Worm (Caenorhabditis elegans): ENCODE measurements around the gene Y67A10A.11.
"Not testable (repeated sequence)": the region's sequence is repeated elsewhere in the genome, so short reads cannot be mapped to it uniquely, and the experiment has no call there.

Y67A10A.11 gene

DNA sequence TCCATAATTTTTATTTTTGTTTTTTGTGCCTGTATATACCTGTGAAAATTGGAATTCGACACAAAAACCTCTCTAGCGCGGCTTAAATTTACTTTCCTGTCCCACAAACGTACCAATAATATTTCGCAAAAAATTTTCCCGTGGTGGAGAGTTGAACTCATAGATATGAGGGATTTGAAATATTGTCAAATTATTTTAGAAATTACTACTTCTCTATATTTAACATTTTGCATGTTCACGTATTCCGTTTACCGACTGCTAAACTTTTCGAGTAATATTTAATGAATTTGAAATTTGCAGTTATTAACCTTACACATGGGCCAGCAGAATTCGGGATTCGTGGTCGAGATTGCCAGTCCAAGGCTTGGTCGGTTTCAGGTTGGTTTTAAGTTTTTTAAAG lies 34.1 kb downstream of the Y67A10A.11 start, which contains the start of gene Y67A10A.7:
Gene Y67A10A.7, plus strand, starts transcription at position 301 of the 400 bp plus-strand sequence.
- TF ChIP-seq nhr-23, skn-1, tbx-2 (tag; optimal IDR thresholded peaks at IDR 0.05): not testable (repeated sequence)

DNA sequence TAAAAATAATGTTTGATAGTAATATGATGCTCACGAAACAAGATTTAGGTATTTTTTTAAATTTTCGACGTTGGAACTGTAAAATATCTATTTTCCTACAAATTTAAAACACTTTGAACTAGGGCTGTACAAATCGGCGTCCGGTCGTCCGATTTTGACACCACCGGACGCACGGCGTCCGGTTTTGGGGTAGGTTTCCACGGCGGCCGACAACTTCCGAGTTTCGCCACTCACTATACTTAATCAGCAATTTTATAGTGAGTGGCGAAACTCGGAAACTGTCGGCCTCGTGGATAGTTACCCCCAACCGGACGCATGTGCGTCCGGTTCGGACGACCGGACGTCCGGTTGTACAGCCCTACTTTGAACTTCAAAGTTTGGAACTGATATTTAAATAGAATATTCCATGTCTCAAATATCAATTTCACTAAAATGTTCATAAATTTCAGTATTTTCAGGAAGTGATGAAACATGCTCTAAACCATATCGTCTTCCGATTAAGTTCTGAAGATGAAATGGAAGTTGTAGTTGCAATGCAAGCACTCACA lies 37.6 kb downstream of the Y67A10A.11 start:
- no peak for TF ChIP-seq tbx-2 (tag; optimal IDR thresholded peaks at IDR 0.05)
- TF ChIP-seq elt-3 (tag; optimal IDR thresholded peaks at IDR 0.05): no peak

DNA sequence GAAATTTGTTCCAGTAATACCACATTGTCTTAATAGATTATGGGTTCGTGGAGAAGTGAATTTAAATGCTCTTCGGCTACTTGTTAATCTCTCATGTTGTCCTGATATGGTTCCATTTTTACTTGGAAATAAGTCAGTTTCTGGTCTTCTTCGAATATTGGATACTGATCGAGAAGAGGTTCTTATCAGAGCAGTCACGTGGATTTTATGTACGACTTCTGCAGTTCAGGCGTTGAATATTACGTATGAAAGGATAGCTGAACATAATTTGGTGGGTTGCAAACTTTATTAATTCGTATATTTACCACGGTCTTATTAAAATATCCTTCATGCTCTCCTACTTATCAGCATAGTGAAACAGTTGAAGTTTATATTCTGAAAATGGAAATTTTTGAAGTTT lies 38.1 kb downstream of the Y67A10A.11 start:
- TF ChIP-seq nhr-237 (tag; optimal IDR thresholded peaks at IDR 0.05) (no peak), eor-1 (tag; optimal IDR thresholded peaks at IDR 0.05) (no peak), egl-5 (tag; optimal IDR thresholded peaks at IDR 0.05) (no peak), mdl-1 (tag; optimal IDR thresholded peaks at IDR 0.05) (no peak), nhr-67 (tag; optimal IDR thresholded peaks at IDR 0.05) (no peak), sea-2 (GFP tag; optimal IDR thresholded peaks at IDR 0.05) (no peak), skn-1 (tag; optimal IDR thresholded peaks at IDR 0.05) (no peak), fkh-10 (GFP tag; optimal IDR thresholded peaks at IDR 0.05) (no peak), unc-39 (tag; optimal IDR thresholded peaks at IDR 0.05) (no peak), nhr-12 (tag; optimal IDR thresholded peaks at IDR 0.05) (no peak)

DNA sequence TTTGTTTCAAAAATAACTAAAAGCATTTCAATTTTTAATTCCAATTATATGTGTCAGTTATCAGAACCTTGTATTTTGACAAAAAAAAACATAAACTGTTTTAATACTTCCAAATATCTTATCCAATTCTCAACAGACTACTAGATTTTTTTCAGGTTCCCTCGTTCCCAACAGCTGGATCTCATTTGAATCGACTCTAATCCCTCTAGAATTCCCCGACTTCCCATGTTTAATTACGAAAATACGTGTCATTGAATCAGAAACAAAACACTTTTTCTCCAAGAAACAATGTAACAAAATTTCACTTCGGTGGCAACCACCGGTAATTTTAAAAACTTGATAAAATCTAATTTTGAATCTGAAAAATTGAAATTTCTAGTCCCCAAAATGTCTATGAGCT lies 39.4 kb downstream of the Y67A10A.11 start:
- TF ChIP-seq mdl-1 (tag; optimal IDR thresholded peaks at IDR 0.05) (no peak), egl-5 (tag; optimal IDR thresholded peaks at IDR 0.05) (no peak), pha-4 (tag; optimal IDR thresholded peaks at IDR 0.05) (no peak), fos-1 (tag; optimal IDR thresholded peaks at IDR 0.05) (no peak), lin-39 (tag; optimal IDR thresholded peaks at IDR 0.05) (no peak), ZK546.5 (tag; optimal IDR thresholded peaks at IDR 0.05) (no peak), ceh-28 (tag; optimal IDR thresholded peaks at IDR 0.05) (no peak), elt-1 (tag; optimal IDR thresholded peaks at IDR 0.05) (no peak), nhr-43 (tag; optimal IDR thresholded peaks at IDR 0.05; ENCODE audit: poor library complexity, severe bottlenecking) (no peak), sea-2 (GFP tag; optimal IDR thresholded peaks at IDR 0.05) (no peak), nhr-77 (tag; optimal IDR thresholded peaks at IDR 0.05) (no peak), eor-1 (tag; optimal IDR thresholded peaks at IDR 0.05) (no peak), lsy-12 (tag; optimal IDR thresholded peaks at IDR 0.05) (no peak), unc-39 (tag; optimal IDR thresholded peaks at IDR 0.05) (no peak), unc-62 (GFP tag; optimal IDR thresholded peaks at IDR 0.05) (no peak), nhr-28 (tag; optimal IDR thresholded peaks at IDR 0.05) (no peak), nhr-23 (tag; optimal IDR thresholded peaks at IDR 0.05) (no peak), nhr-25 (tag; optimal IDR thresholded peaks at IDR 0.05) (no peak), ztf-4 (tag; optimal IDR thresholded peaks at IDR 0.05) (no peak)

DNA sequence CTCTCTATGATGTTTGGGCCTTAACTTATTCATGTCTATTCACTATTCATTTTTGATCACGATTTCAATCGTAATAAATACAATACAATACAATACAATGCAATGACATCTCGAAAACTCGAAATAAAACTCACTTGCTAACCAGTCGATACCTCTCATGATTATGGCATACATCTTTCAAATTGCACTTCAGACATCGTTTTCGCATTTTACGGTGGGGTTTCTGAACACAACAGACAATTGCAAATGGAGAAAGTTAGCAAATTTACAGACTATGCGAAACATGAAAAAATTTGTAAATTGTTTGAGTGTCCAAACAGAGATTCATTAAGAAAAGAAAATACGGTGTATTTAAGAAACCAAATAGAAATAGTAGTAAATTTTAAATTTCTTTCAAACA lies 43.7 kb downstream of the Y67A10A.11 start, which contains the start of gene paqr-3:
Gene paqr-3, minus strand, starts transcription at position 210 of the 400 bp plus-strand sequence.
- TF ChIP-seq nhr-23 (tag; optimal IDR thresholded peaks at IDR 0.05) (no peak), fkh-10 (GFP tag; optimal IDR thresholded peaks at IDR 0.05) (no peak), lsy-12 (tag; optimal IDR thresholded peaks at IDR 0.05) (no peak), lin-39 (tag; optimal IDR thresholded peaks at IDR 0.05) (no peak), ceh-9 (tag; optimal IDR thresholded peaks at IDR 0.05) (no peak), lin-15B (tag; optimal IDR thresholded peaks at IDR 0.05) (no peak), pqm-1 (tag; optimal IDR thresholded peaks at IDR 0.05) (no peak), nhr-76 (tag; optimal IDR thresholded peaks at IDR 0.05) (no peak), daf-12 (tag; optimal IDR thresholded peaks at IDR 0.05) (no peak), nhr-67 (tag; optimal IDR thresholded peaks at IDR 0.05) (no peak), jun-1 (tag; optimal IDR thresholded peaks at IDR 0.05) (no peak), egl-5 (tag; optimal IDR thresholded peaks at IDR 0.05) (no peak)

DNA sequence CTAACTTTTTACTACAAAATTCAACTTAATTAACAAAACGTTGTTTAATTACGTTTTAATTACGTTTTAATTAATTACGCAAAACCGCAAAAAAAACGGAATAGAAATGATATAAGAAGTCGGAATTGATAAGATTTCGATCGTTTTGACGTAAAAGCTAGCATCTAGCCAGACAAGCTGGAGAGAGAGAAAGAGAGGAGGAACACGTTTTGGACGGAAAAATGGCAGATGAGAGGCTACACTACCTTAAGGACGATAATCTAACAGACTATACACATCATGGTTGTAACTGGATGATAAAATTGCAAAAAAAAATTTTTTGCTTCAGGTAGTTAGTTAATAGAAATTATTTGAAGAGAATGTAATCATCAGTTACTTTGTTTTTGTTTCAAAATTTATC lies 44.4 kb downstream of the Y67A10A.11 start:
- TF ChIP-seq aly-2 (tag; optimal IDR thresholded peaks at IDR 0.05) (no peak), nhr-43 (tag; optimal IDR thresholded peaks at IDR 0.05; ENCODE audit: poor library complexity, severe bottlenecking) (no peak), nhr-28 (tag; optimal IDR thresholded peaks at IDR 0.05) (no peak), daf-12 (tag; optimal IDR thresholded peaks at IDR 0.05) (no peak), skn-1 (tag; optimal IDR thresholded peaks at IDR 0.05) (no peak), fkh-2 (tag; optimal IDR thresholded peaks at IDR 0.05) (no peak), nhr-23 (tag; optimal IDR thresholded peaks at IDR 0.05) (no peak), ceh-16 (tag; optimal IDR thresholded peaks at IDR 0.05) (no peak), ceh-28 (tag; optimal IDR thresholded peaks at IDR 0.05) (no peak), fkh-10 (GFP tag; optimal IDR thresholded peaks at IDR 0.05) (no peak), pqm-1 (tag; optimal IDR thresholded peaks at IDR 0.05) (no peak), lin-39 (tag; optimal IDR thresholded peaks at IDR 0.05) (no peak), elt-1 (tag; optimal IDR thresholded peaks at IDR 0.05) (no peak), eor-1 (tag; optimal IDR thresholded peaks at IDR 0.05) (no peak)

Measured in whole organism, L3 larva.